Fruit fly (Drosophila melanogaster) whole organism, embryonic: ENCODE measurements around the gene ebd1.

Experiments
- Aef1 ChIP-seq: fragments of 200-800 bp; sonication (Bioruptor generic); IDR thresholded peaks from 3 replicates; pipeline ENCODE4 v1.3.6; 2022; ENCODE audit warnings: missing biosample characterization, missing genetic modification characterization
- Atf3 ChIP-seq: fragments of 200-800 bp; sonication (Bioruptor generic); optimal IDR thresholded peaks from 3 replicates; lab custom pipeline; 2016; ENCODE audit warnings: missing biosample characterization, missing genetic modification characterization
- Atf6 ChIP-seq: fragments of 200-800 bp; sonication (Bioruptor generic); IDR thresholded peaks from 2 replicates; pipeline ENCODE4 v1.3.6; 2022; ENCODE audit warnings: missing biosample characterization, missing genetic modification characterization
- Bteb2 ChIP-seq: fragments of 200-800 bp; sonication (Bioruptor generic); optimal IDR thresholded peaks from 2 replicates; lab custom pipeline; 2016; ENCODE audit warnings: missing biosample characterization, missing genetic modification characterization
- CG10543 ChIP-seq: fragments of 200-800 bp; sonication (Bioruptor generic); optimal IDR thresholded peaks from 3 replicates; lab custom pipeline; 2017; ENCODE audit warnings: missing biosample characterization, mild to moderate bottlenecking, missing genetic modification characterization, moderate library complexity
- CG10654 ChIP-seq: fragments of 200-800 bp; sonication (Bioruptor generic); optimal IDR thresholded peaks from 2 replicates; lab custom pipeline; 2016; ENCODE audit warnings: missing biosample characterization, missing genetic modification characterization
- CG13287 ChIP-seq: fragments of 200-800 bp; sonication (Bioruptor generic); IDR thresholded peaks from 2 replicates; pipeline ENCODE4 v1.3.6; 2022; ENCODE audit warnings: missing biosample characterization, missing genetic modification characterization; ENCODE audit not compliant: partially characterized antibody
- CG14710 ChIP-seq: fragments of 200-800 bp; sonication (Bioruptor generic); optimal IDR thresholded peaks from 3 replicates; lab custom pipeline; 2019; ENCODE audit warnings: missing biosample characterization, mild to moderate bottlenecking, missing genetic modification characterization, moderate library complexity
- CG2120 ChIP-seq: fragments of 200-800 bp; sonication (Bioruptor generic); optimal IDR thresholded peaks from 3 replicates; lab custom pipeline; 2016; ENCODE audit warnings: missing biosample characterization, missing genetic modification characterization
- CG2712 ChIP-seq: fragments of 200-800 bp; optimal IDR thresholded peaks from 3 replicates; lab custom pipeline; 2019; ENCODE audit warnings: missing biosample characterization, mild to moderate bottlenecking, missing genetic modification characterization, moderate library complexity
- CG30403 ChIP-seq: fragments of 200-800 bp; sonication (Bioruptor generic); optimal IDR thresholded peaks from 3 replicates; lab custom pipeline; 2016; ENCODE audit warnings: missing biosample characterization, missing genetic modification characterization
- CG30431 ChIP-seq: fragments of 200-800 bp; sonication (Bioruptor generic); optimal IDR thresholded peaks from 2 replicates; lab custom pipeline; 2017; ENCODE audit warnings: missing biosample characterization, missing genetic modification characterization
- CG31224 ChIP-seq: fragments of 200-800 bp; sonication (Bioruptor generic); IDR thresholded peaks from 2 replicates; pipeline ENCODE4 v1.3.6; 2022; ENCODE audit warnings: missing biosample characterization, missing genetic modification characterization
- CG32767 ChIP-seq: fragments of 200-800 bp; sonication (Bioruptor generic); IDR thresholded peaks from 2 replicates; pipeline ENCODE4 v1.3.6; 2022; ENCODE audit warnings: missing biosample characterization, missing genetic modification characterization
- CG32772 ChIP-seq: fragments of 200-800 bp; sonication (Bioruptor generic); IDR thresholded peaks from 2 replicates; pipeline ENCODE4 v1.3.6; 2022; ENCODE audit warnings: missing biosample characterization, missing genetic modification characterization
- CG42726 ChIP-seq: fragments of 200-800 bp; sonication (Bioruptor generic); IDR thresholded peaks from 2 replicates; pipeline ENCODE4 v1.3.6; 2022; ENCODE audit warnings: missing biosample characterization, missing genetic modification characterization; ENCODE audit not compliant: partially characterized antibody
- CG4360 ChIP-seq: fragments of 200-800 bp; sonication (Bioruptor generic); IDR thresholded peaks from 2 replicates; pipeline ENCODE4 v1.3.6; 2022; ENCODE audit warnings: missing biosample characterization, missing genetic modification characterization
- CG4404 ChIP-seq: fragments of 200-800 bp; sonication (Bioruptor generic); IDR thresholded peaks from 2 replicates; pipeline ENCODE4 v1.3.6; 2022; ENCODE audit warnings: missing biosample characterization, missing genetic modification characterization
- CG5180 ChIP-seq: fragments of 200-800 bp; sonication (Bioruptor generic); optimal IDR thresholded peaks from 3 replicates; lab custom pipeline; 2017; ENCODE audit warnings: missing biosample characterization, missing genetic modification characterization, mild to moderate bottlenecking, moderate library complexity, missing genetic modification reagents
- CG7556 ChIP-seq: fragments of 200-800 bp; sonication (Bioruptor generic); optimal IDR thresholded peaks from 2 replicates; lab custom pipeline; 2017; ENCODE audit warnings: missing biosample characterization, mild to moderate bottlenecking, missing genetic modification characterization
- CG8944 ChIP-seq: fragments of 200-800 bp; sonication (Bioruptor generic); optimal IDR thresholded peaks from 3 replicates; lab custom pipeline; 2016; ENCODE audit warnings: missing biosample characterization, missing genetic modification characterization
- CG9437 ChIP-seq: fragments of 200-800 bp; sonication (Bioruptor generic); optimal IDR thresholded peaks from 2 replicates; lab custom pipeline; 2018; ENCODE audit warnings: missing biosample characterization, mild to moderate bottlenecking, missing genetic modification characterization
- CG9876 ChIP-seq: fragments of 200-800 bp; sonication (Bioruptor generic); optimal IDR thresholded peaks from 2 replicates; lab custom pipeline; 2016; ENCODE audit warnings: missing biosample characterization, missing genetic modification characterization
- CTCF ChIP-seq: fragments of 200-800 bp; sonication (Bioruptor generic); optimal IDR thresholded peaks from 2 replicates; lab custom pipeline; 2017; ENCODE audit warnings: missing biosample characterization, mild to moderate bottlenecking, missing genetic modification characterization, moderate library complexity
- Drgx ChIP-seq: fragments of 200-800 bp; sonication (Bioruptor generic); IDR thresholded peaks from 2 replicates; pipeline ENCODE4 v1.3.6; 2022; ENCODE audit warnings: missing biosample characterization, missing genetic modification characterization
- HHEX ChIP-seq: fragments of 200-800 bp; sonication (Bioruptor generic); optimal IDR thresholded peaks from 3 replicates; lab custom pipeline; 2017; ENCODE audit warnings: missing biosample characterization, mild to moderate bottlenecking, missing genetic modification characterization, missing genetic modification reagents
- HLHmδ ChIP-seq: fragments of 200-800 bp; sonication (Bioruptor generic); optimal IDR thresholded peaks from 2 replicates; lab custom pipeline; 2018; ENCODE audit warnings: missing biosample characterization, mild to moderate bottlenecking, missing genetic modification characterization, moderate library complexity
- Hmx ChIP-seq: fragments of 200-800 bp; sonication (Bioruptor generic); optimal IDR thresholded peaks from 2 replicates; lab custom pipeline; 2016; ENCODE audit warnings: missing biosample characterization, missing genetic modification characterization
- Hr3 ChIP-seq: fragments of 200-800 bp; sonication (Bioruptor generic); optimal IDR thresholded peaks from 3 replicates; lab custom pipeline; 2016; ENCODE audit warnings: missing biosample characterization, missing genetic modification characterization
- Hr78 ChIP-seq, 2 experiments: fragments of 200-800 bp in 1 of 2; fragments of >200 bp in 1 of 2; sonication (Bioruptor generic) in 1 of 2; optimal IDR thresholded peaks; 2 replicates each; lab custom pipeline; 2017 to 2019; ENCODE audit warnings: missing biosample characterization in 2 of 2, missing genetic modification characterization in 2 of 2, mild to moderate bottlenecking in 1 of 2, moderate library complexity in 1 of 2
- Max ChIP-seq: fragments of 200-800 bp; sonication (Bioruptor generic); optimal IDR thresholded peaks from 2 replicates; lab custom pipeline; 2016; ENCODE audit warnings: missing biosample characterization, mild to moderate bottlenecking, missing genetic modification characterization
- Mes4 ChIP-seq: fragments of 200-800 bp; sonication (Bioruptor generic); optimal IDR thresholded peaks from 2 replicates; lab custom pipeline; 2016; ENCODE audit warnings: missing biosample characterization, missing genetic modification characterization
- Ravus ChIP-seq: fragments of 200-800 bp; sonication (Bioruptor generic); IDR thresholded peaks from 2 replicates; pipeline ENCODE4 v1.3.6; 2022; ENCODE audit warnings: missing biosample characterization, missing genetic modification characterization
- Sox102F ChIP-seq: fragments of 200-800 bp; sonication (Bioruptor generic); optimal IDR thresholded peaks from 2 replicates; lab custom pipeline; 2018; ENCODE audit warnings: missing biosample characterization, mild to moderate bottlenecking, missing genetic modification characterization, moderate library complexity
- Xrp1 ChIP-seq: fragments of 200-800 bp; sonication (Bioruptor generic); IDR thresholded peaks from 2 replicates; pipeline ENCODE4 v1.3.6; 2022; ENCODE audit warnings: missing biosample characterization, missing genetic modification characterization
- amos ChIP-seq: fragments of 200-800 bp; sonication (Bioruptor generic); IDR thresholded peaks from 2 replicates; pipeline ENCODE4 v1.3.6; 2022; ENCODE audit warnings: missing biosample characterization, missing genetic modification characterization; ENCODE audit not compliant: partially characterized antibody
- chn ChIP-seq: fragments of 200-800 bp; sonication (Bioruptor generic); optimal IDR thresholded peaks from 2 replicates; lab custom pipeline; 2016; ENCODE audit warnings: missing biosample characterization, missing genetic modification characterization
- da ChIP-seq: fragments of 200-800 bp; sonication (Bioruptor generic); optimal IDR thresholded peaks from 2 replicates; lab custom pipeline; 2016; ENCODE audit warnings: missing biosample characterization, missing genetic modification characterization
- dm ChIP-seq: fragments of 200-800 bp; sonication (Bioruptor generic); optimal IDR thresholded peaks from 3 replicates; lab custom pipeline; 2016; ENCODE audit warnings: missing biosample characterization, missing genetic modification characterization
- ind ChIP-seq: fragments of 200-800 bp; sonication (Bioruptor generic); optimal IDR thresholded peaks from 3 replicates; lab custom pipeline; 2016; ENCODE audit warnings: missing biosample characterization, missing genetic modification characterization
- kah ChIP-seq: fragments of 200-800 bp; sonication (Bioruptor generic); optimal IDR thresholded peaks from 2 replicates; lab custom pipeline; 2018; ENCODE audit warnings: missing biosample characterization, mild to moderate bottlenecking, missing genetic modification characterization
- ken ChIP-seq: fragments of 200-800 bp; sonication (Bioruptor generic); IDR thresholded peaks from 3 replicates; pipeline ENCODE4 v1.3.6; 2022; ENCODE audit warnings: missing biosample characterization, missing genetic modification characterization
- nau ChIP-seq: fragments of 200-800 bp; sonication (Bioruptor generic); optimal IDR thresholded peaks from 3 replicates; lab custom pipeline; 2017; ENCODE audit warnings: missing biosample characterization, mild to moderate bottlenecking, missing genetic modification characterization, missing genetic modification reagents
- nerfin-2 ChIP-seq: fragments of 200-800 bp; sonication (Bioruptor generic); IDR thresholded peaks from 2 replicates; pipeline ENCODE4 v1.3.6; 2022; ENCODE audit warnings: missing biosample characterization, missing genetic modification characterization; ENCODE audit not compliant: partially characterized antibody
- prd ChIP-seq, 3 experiments: fragments of >200 bp in 2 of 3; fragments of 200-800 bp in 1 of 3; sonication (Bioruptor generic) in 1 of 3; optimal IDR thresholded peaks in 2 of 3; IDR thresholded peaks in 1 of 3; 2 replicates in 2 of 3; 3 replicates in 1 of 3; pipeline versions ENCODE4 v1.3.6 to Lab custom; 2017 to 2022; ENCODE audit warnings: missing biosample characterization in 1 of 3, missing genetic modification characterization in 1 of 3
- sens ChIP-seq: fragments of 200-800 bp; sonication (Bioruptor generic); peaks from one replicate; lab custom pipeline; 2016; ENCODE audit warnings: missing biosample characterization, missing genetic modification characterization
- sug ChIP-seq: fragments of 200-800 bp; optimal IDR thresholded peaks from 2 replicates; lab custom pipeline; 2019; ENCODE audit warnings: missing biosample characterization, mild to moderate bottlenecking, missing genetic modification characterization, moderate library complexity
- tap ChIP-seq: fragments of 200-800 bp; optimal IDR thresholded peaks from 3 replicates; lab custom pipeline; 2019; ENCODE audit warnings: missing biosample characterization, mild to moderate bottlenecking, missing genetic modification characterization, moderate library complexity
- tll ChIP-seq, 2 experiments: fragments of 200-800 bp in 1 of 2; fragments of >200 bp in 1 of 2; sonication (Bioruptor generic) in 1 of 2; optimal IDR thresholded peaks; 2 replicates each; lab custom pipeline; 2017 to 2019; ENCODE audit warnings: missing biosample characterization in 2 of 2, missing genetic modification characterization in 2 of 2, mild to moderate bottlenecking in 1 of 2, moderate library complexity in 1 of 2
- zen2 ChIP-seq: fragments of 200-800 bp; sonication (Bioruptor generic); IDR thresholded peaks from 3 replicates; pipeline ENCODE4 v1.3.6; 2022; ENCODE audit warnings: missing biosample characterization, missing genetic modification characterization; ENCODE audit not compliant: partially characterized antibody

Gene ebd1

dm6 chr3L:654019-654418, 31.3 kb downstream of the ebd1 start, which contains the start of the genes MED30 and Rev1 (continued):
- peak; percentile 95 for TF ChIP-seq CG10654
- TF ChIP-seq Atf6: peak; percentile 91
- TF ChIP-seq CG14710 (tag; lab: Kevin White, UChicago): peak; percentile 93
- peak; percentile 87 for TF ChIP-seq CG31224 (GFP tag; lab: Robert Waterston, UW)
- no peak for TF ChIP-seq HLHmδ
- peak; percentile 86 for TF ChIP-seq CG30431 (GFP tag; lab: Kevin White, UChicago)
- peak; percentile 92 for TF ChIP-seq Hr3
- peak; percentile 90 for TF ChIP-seq CG32772 (GFP tag; lab: Robert Waterston, UW)
- TF ChIP-seq CG2120 (GFP tag; lab: Kevin White, UChicago): peak; percentile 99
- TF ChIP-seq CG42726 (GFP tag; lab: Robert Waterston, UW): no peak
- TF ChIP-seq CG13287 (GFP tag; lab: Robert Waterston, UW): peak; percentile 75
- no peak for TF ChIP-seq amos (GFP tag; lab: Robert Waterston, UW)
- no peak for TF ChIP-seq prd (optimal IDR thresholded peaks at IDR 0.05; lab: Kevin White, UChicago)
- TF ChIP-seq prd (GFP tag; IDR thresholded peaks at IDR 0.05; lab: Robert Waterston, UW): peak; percentile 91
- TF ChIP-seq nerfin-2 (GFP tag; lab: Robert Waterston, UW): peak; percentile 47; the same call in 1 of the 2 replicates
- peak; percentile 77 for TF ChIP-seq CG9437 (GFP tag; lab: Kevin White, UChicago)
- TF ChIP-seq tll (GFP tag; optimal IDR thresholded peaks at IDR 0.05; lab: Kevin White, UChicago): peak in 1 of 2 experiments; percentile 49
- peak; percentile 90 for TF ChIP-seq HHEX (GFP tag; lab: Kevin White, UChicago)
- peak; percentile 92 for TF ChIP-seq CG10543
- TF ChIP-seq kah: peak; percentile 66
- TF ChIP-seq ken: peak; percentile 93
- TF ChIP-seq CG4360 (GFP tag; lab: Robert Waterston, UW): peak; percentile 62
- peak; percentile 92 for TF ChIP-seq CG2712 (tag; lab: Kevin White, UChicago)
- no peak for TF ChIP-seq nau (GFP tag; lab: Kevin White, UChicago)
- peak; percentile 95 for TF ChIP-seq Bteb2 (GFP tag; lab: Kevin White, UChicago)
- TF ChIP-seq tap (tag; lab: Kevin White, UChicago): peak; percentile 87
- TF ChIP-seq Hr78 (GFP tag; optimal IDR thresholded peaks at IDR 0.05; lab: Kevin White, UChicago): peak in 1 of 2 experiments; percentile 56
- TF ChIP-seq CG32767 (GFP tag; lab: Robert Waterston, UW): peak; percentile 87
- TF ChIP-seq Aef1: peak; percentile 87
- peak; percentile 97 for TF ChIP-seq CG30403
- TF ChIP-seq Drgx (GFP tag; lab: Robert Waterston, UW): peak; percentile 89
- peak; percentile 94 for TF ChIP-seq CG9876 (GFP tag; lab: Kevin White, UChicago)
- peak; percentile 48 for TF ChIP-seq CTCF (GFP tag; lab: Kevin White, UChicago)
- peak; percentile 91 for TF ChIP-seq Atf3 (GFP tag; lab: Kevin White, UChicago)
- TF ChIP-seq Xrp1 (GFP tag; lab: Robert Waterston, UW): peak; percentile 93
- peak; percentile 57 for TF ChIP-seq Ravus
- TF ChIP-seq Mes4 (GFP tag; lab: Kevin White, UChicago): peak; percentile 87
- peak; percentile 96 for TF ChIP-seq ind (GFP tag; lab: Kevin White, UChicago)
- TF ChIP-seq chn: peak; percentile 96
- peak; percentile 88 for TF ChIP-seq da (GFP tag; lab: Kevin White, UChicago)
- TF ChIP-seq sens (GFP tag; lab: Kevin White, UChicago): peak; percentile 99
- TF ChIP-seq CG5180: peak; percentile 68
- TF ChIP-seq sug (tag; lab: Kevin White, UChicago): peak; percentile 92
- peak; percentile 93 for TF ChIP-seq dm (GFP tag; lab: Kevin White, UChicago)
- TF ChIP-seq Hmx (GFP tag; lab: Kevin White, UChicago): peak; percentile 90
- TF ChIP-seq zen2 (GFP tag; lab: Robert Waterston, UW): no peak; the same call in 2 of the 3 replicates
- peak; percentile 78 for TF ChIP-seq CG4404 (GFP tag; lab: Robert Waterston, UW)
- TF ChIP-seq Max (GFP tag; lab: Kevin White, UChicago): peak; percentile 95
- peak; percentile 97 for TF ChIP-seq CG8944 (GFP tag; lab: Kevin White, UChicago)
- TF ChIP-seq Sox102F (GFP tag; lab: Kevin White, UChicago): peak; percentile 94
- peak; percentile 89 for TF ChIP-seq CG7556 (GFP tag; lab: Kevin White, UChicago)
